Worm (Caenorhabditis elegans) whole organism, L4 larva: Measurements from ENCODE around the gene srw-99.

Experiments used
- dve-1 ChIP-seq: sonication (generic microtip); optimal IDR thresholded peaks from 2 replicates; lab custom pipeline; 2017; ENCODE audit warnings: antibody characterized with exemption, mild to moderate bottlenecking, missing genetic modification characterization, missing compliant biosample characterization; ENCODE audit not compliant: insufficient read depth
- nhr-76 ChIP-seq: fragments of 150-350 bp; optimal IDR thresholded peaks from 2 replicates; lab custom pipeline; 2014; ENCODE audit warnings: missing biosample characterization, missing genetic modification characterization

ce11 chrV:1664921-1665320 lies 43.6 kb upstream of the srw-99 start, which contains the start of gene K04F1.9:
- TF ChIP-seq dve-1 (tag; lab: Kevin White, UChicago): no peak
- no peak for TF ChIP-seq nhr-76 (tag; lab: Kevin White, UChicago)
